Fruit fly (Drosophila melanogaster) whole organism, pupa: ENCODE measurements around the gene CG10232.

Experiments
- CG13204 ChIP-seq: fragments of 200-800 bp; sonication (Bioruptor generic); optimal IDR thresholded peaks from 2 replicates; lab custom pipeline; 2018; ENCODE audit warnings: missing biosample characterization, mild to moderate bottlenecking, missing genetic modification characterization, moderate library complexity
- CG14655 ChIP-seq: fragments of 200-800 bp; sonication (Bioruptor generic); optimal IDR thresholded peaks from 3 replicates; lab custom pipeline; 2017; ENCODE audit warnings: mild to moderate bottlenecking, missing biosample characterization, missing genetic modification reagents, missing genetic modification characterization
- CG15710 ChIP-seq: fragments of 200-800 bp; sonication (Bioruptor generic); optimal IDR thresholded peaks from 2 replicates; lab custom pipeline; 2018; ENCODE audit warnings: missing biosample characterization, mild to moderate bottlenecking, missing genetic modification characterization, moderate library complexity
- CG17806 ChIP-seq: fragments of 200-800 bp; sonication (Bioruptor generic); optimal IDR thresholded peaks from 2 replicates; lab custom pipeline; 2018; ENCODE audit warnings: missing biosample characterization, mild to moderate bottlenecking, missing genetic modification characterization, moderate library complexity
- CG32121 ChIP-seq: fragments of 200-800 bp; sonication (Bioruptor generic); IDR thresholded peaks from 2 replicates; pipeline ENCODE4 v1.3.6; 2022; ENCODE audit warnings: missing biosample characterization, missing genetic modification characterization
- CG8159 ChIP-seq: fragments of 200-800 bp; sonication (Bioruptor generic); optimal IDR thresholded peaks from 3 replicates; lab custom pipeline; 2018; ENCODE audit warnings: missing biosample characterization, mild to moderate bottlenecking, missing genetic modification characterization, moderate library complexity
- D1 ChIP-seq: fragments of 200-800 bp; sonication (Bioruptor generic); optimal IDR thresholded peaks from 2 replicates; lab custom pipeline; 2018; ENCODE audit warnings: missing biosample characterization, mild to moderate bottlenecking, missing genetic modification characterization, moderate library complexity
- EcR ChIP-seq: fragments of 200-800 bp; sonication (Bioruptor generic); optimal IDR thresholded peaks from 3 replicates; lab custom pipeline; 2019; ENCODE audit warnings: missing biosample characterization, missing genetic modification characterization, mild to moderate bottlenecking, moderate library complexity, missing genetic modification reagents
- Ets98B ChIP-seq: fragments of 200-800 bp; sonication (Bioruptor generic); IDR thresholded peaks from 2 replicates; pipeline ENCODE4 v1.3.6; 2022; ENCODE audit warnings: missing biosample characterization, missing genetic modification characterization
- Pif1B ChIP-seq: fragments of 200-800 bp; sonication (Bioruptor generic); optimal IDR thresholded peaks from 3 replicates; lab custom pipeline; 2016; ENCODE audit warnings: missing biosample characterization, missing genetic modification characterization
- fd96Ca ChIP-seq: fragments of 200-800 bp; sonication (Bioruptor generic); IDR thresholded peaks from 3 replicates; pipeline ENCODE4 v1.3.6; 2022; ENCODE audit warnings: missing biosample characterization, missing genetic modification characterization
- rn ChIP-seq: fragments of 200-800 bp; sonication (Bioruptor generic); IDR thresholded peaks from 2 replicates; pipeline ENCODE4 v1.3.6; 2022; ENCODE audit warnings: missing biosample characterization, missing genetic modification characterization

DNA sequence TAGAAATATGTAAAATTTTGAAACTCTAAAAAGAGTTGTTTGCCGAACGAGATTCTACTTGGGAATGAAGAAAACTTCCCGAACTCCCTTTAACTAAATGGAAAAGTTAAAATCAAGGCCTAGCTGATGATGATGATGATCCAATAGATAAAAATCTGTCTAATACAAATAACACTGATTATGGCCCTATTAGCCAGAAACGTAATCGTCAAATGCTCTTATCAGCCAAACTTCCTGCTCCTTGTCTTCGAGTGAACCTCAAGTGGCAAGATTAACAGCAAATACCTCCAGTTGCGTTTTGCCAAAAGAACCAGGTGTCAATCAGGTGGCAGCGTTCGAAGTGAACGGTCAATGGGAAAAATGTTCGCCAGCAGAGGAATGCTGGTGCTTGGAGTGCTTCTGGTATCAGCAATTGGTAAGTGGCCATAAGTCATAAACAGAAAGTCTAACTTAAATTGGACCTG lies 21.1 kb downstream of the CG10232 start, which contains the start of the genes CG31468 and Gba1a:
- TF ChIP-seq Pif1B (GFP tag; lab: Kevin White, UChicago) (no peak), CG8159 (tag; lab: Kevin White, UChicago) (no peak), D1 (tag; lab: Kevin White, UChicago) (no peak), CG15710 (tag; lab: Kevin White, UChicago) (no peak), rn (no peak), Ets98B (no peak), fd96Ca (GFP tag; lab: Robert Waterston, UW) (no peak), CG17806 (no peak), CG14655 (GFP tag; lab: Kevin White, UChicago) (no peak), EcR (no peak), CG13204 (GFP tag; lab: Kevin White, UChicago) (no peak), CG32121 (no peak)
